Worm (Caenorhabditis elegans): ENCODE results near the gene syd-1.

The syd-1 gene

DNA sequence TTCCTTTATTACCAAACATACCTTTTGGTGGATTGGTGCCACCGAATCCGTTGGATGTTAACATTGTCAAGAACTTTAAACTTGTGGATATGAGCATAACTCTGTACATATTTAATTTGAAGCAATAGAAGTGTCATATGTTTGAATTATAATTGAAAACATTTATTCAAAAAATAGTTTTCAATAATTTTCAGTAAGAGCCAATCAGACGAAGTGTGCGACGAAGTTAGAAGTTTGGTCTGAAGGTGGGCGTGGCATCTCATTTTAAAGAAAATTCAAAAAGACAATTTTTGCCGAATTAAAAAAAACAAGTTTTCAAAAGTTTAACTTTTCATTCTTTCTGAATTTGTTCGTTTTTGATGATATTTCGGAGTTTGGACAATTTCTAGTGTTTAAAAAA lies at the start of gene syd-1:
TSS of gene syd-1 (minus strand) at position 101 of the 400 bp plus-strand sequence.
- TF ChIP-seq klf-2 (GFP tag; conservative IDR thresholded peaks at IDR 0.05) (no peak), tab-1 (GFP tag; IDR thresholded peaks at IDR 0.05) (no peak), T22C8.4 (GFP tag; IDR thresholded peaks at IDR 0.05) (no peak), med-1 (GFP tag; optimal IDR thresholded peaks at IDR 0.05; ENCODE audit: insufficient read depth) (no peak), ref-1 (GFP tag; conservative IDR thresholded peaks at IDR 0.05) (no peak), flt-1 (GFP tag; IDR thresholded peaks at IDR 0.05) (no peak), ztf-29 (GFP tag; IDR thresholded peaks at IDR 0.05) (no peak), cog-1 (tag; optimal IDR thresholded peaks at IDR 0.05) (no peak), ztf-23 (GFP tag; IDR thresholded peaks at IDR 0.05) (no peak)

DNA sequence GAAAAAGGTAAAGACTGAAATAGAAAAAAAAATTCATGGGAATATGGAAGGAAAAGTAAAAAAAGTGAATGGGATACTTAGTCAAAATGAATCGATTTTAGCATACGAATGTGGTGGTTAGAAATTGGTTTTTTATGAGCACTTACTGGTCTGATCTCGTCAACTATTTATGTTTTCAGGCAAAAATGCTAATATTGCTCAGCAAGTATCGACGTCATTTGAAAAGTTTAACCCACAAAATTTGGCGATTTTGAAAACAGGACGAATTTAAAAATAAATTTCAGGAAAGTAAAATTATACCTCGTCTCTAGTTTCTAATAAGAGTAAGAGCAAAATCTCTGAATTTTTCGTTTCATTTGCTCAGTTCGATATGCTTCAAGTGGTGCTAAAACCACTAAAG lies 48.5 kb upstream of the syd-1 start:
- TF ChIP-seq ref-1 (GFP tag; conservative IDR thresholded peaks at IDR 0.05) (no peak), T22C8.4 (GFP tag; IDR thresholded peaks at IDR 0.05) (no peak), klf-2 (GFP tag; conservative IDR thresholded peaks at IDR 0.05) (no peak), ztf-23 (GFP tag; IDR thresholded peaks at IDR 0.05) (no peak), med-1 (GFP tag; optimal IDR thresholded peaks at IDR 0.05; ENCODE audit: insufficient read depth) (no peak), cog-1 (tag; optimal IDR thresholded peaks at IDR 0.05) (no peak), tab-1 (GFP tag; IDR thresholded peaks at IDR 0.05) (no peak), flt-1 (GFP tag; IDR thresholded peaks at IDR 0.05) (no peak), ztf-29 (GFP tag; IDR thresholded peaks at IDR 0.05) (no peak)

DNA sequence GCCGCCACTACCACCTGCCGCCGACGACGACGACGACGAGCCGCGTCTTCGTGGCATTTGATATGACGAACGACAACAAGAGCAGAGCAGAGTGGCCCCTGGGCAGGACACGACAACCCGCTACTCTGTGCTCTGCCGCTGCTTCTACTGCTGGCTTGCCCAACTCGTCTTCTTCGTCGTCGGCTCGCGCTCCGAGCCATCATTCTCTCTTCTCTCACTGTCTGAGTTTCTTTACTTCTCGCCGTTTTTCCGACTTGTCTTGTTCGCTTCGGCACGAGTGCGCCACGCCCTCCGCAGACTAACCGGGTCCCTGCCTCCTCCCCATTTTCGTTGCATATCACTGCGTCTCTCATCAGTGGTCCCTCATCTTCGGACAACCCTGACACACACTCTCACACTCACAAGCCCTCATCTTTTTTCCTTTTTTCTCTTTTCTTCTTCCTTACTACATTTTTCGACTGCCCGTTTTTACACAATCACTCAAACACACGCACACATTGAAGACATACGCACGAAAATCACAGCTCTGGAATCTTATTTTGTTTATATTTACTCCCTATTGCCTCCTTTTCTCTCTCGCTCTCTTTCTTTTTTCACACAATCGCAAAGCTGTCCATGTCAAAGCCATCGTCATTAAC lies 47.4 kb upstream of the syd-1 start:
- TF ChIP-seq flt-1 (GFP tag; IDR thresholded peaks at IDR 0.05) (peak; percentile 58), cog-1 (tag; optimal IDR thresholded peaks at IDR 0.05) (peak; percentile 17), klf-2 (GFP tag; conservative IDR thresholded peaks at IDR 0.05) (no peak), ztf-23 (GFP tag; IDR thresholded peaks at IDR 0.05) (no peak)

DNA sequence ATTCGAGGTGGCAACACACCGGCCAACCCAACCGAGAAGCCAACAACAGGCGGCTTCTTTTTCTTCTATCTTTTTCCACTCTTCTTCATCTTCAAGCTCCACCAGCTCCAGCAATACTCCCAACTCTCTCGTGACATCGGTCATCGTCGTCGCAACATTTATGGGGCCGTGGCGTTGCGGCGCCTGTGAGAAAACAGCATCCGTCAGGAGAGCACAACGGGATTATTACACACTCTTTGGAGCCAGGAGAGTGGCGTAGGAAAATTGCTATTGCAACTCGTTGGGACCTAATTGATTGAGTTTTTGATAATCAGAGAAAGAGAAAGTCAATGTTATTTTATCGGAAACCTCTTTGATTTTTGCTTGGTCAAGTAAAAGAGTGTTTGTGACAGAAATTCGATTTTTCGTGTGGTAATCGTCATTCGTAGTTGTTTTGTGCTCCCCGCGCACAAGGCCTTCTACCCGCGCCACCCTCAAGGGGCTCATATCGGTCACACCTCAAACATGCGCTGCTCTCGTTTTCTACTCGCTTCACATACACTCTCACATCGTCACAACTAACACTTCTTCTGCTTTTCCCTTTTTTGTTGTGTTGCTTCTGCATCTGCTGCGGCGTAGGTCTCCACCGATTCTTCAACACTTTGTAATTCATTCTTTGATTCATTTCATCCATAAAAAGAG lies 45.6 kb upstream of the syd-1 start:
- TF ChIP-seq T22C8.4 (GFP tag; IDR thresholded peaks at IDR 0.05), result no peak
- no peak for TF ChIP-seq klf-2 (GFP tag; conservative IDR thresholded peaks at IDR 0.05)
- no peak for TF ChIP-seq ref-1 (GFP tag; conservative IDR thresholded peaks at IDR 0.05)
- no peak for TF ChIP-seq ztf-23 (GFP tag; IDR thresholded peaks at IDR 0.05)
- TF ChIP-seq ztf-29 (GFP tag; IDR thresholded peaks at IDR 0.05), result no peak
- no peak for TF ChIP-seq cog-1 (tag; optimal IDR thresholded peaks at IDR 0.05)
- no peak for TF ChIP-seq med-1 (GFP tag; optimal IDR thresholded peaks at IDR 0.05; ENCODE audit: insufficient read depth)
- TF ChIP-seq tab-1 (GFP tag; IDR thresholded peaks at IDR 0.05), result no peak
- no peak for TF ChIP-seq flt-1 (GFP tag; IDR thresholded peaks at IDR 0.05)

DNA sequence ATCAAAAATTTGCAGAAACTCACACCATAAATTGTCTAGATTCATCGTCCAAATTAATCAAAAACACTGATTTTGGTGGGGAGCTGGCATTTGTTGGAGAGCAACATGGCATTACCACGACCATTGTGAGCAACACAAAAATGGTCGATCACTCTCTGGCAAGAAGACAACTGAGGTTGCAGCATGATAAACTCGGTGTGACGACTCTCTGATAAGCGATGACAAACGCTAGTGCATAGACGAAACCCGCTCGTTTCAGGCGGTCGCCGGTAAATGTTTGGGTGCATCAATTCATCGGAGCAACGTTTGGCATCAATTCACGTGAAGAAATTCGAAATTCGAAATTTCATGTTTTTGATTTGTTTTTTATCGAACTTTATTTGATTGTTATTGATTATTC lies 44.3 kb upstream of the syd-1 start:
- no peak for TF ChIP-seq T22C8.4 (GFP tag; IDR thresholded peaks at IDR 0.05)
- TF ChIP-seq tab-1 (GFP tag; IDR thresholded peaks at IDR 0.05), result no peak
- no peak for TF ChIP-seq flt-1 (GFP tag; IDR thresholded peaks at IDR 0.05)
- no peak for TF ChIP-seq klf-2 (GFP tag; conservative IDR thresholded peaks at IDR 0.05)
- TF ChIP-seq ztf-29 (GFP tag; IDR thresholded peaks at IDR 0.05), result no peak

DNA sequence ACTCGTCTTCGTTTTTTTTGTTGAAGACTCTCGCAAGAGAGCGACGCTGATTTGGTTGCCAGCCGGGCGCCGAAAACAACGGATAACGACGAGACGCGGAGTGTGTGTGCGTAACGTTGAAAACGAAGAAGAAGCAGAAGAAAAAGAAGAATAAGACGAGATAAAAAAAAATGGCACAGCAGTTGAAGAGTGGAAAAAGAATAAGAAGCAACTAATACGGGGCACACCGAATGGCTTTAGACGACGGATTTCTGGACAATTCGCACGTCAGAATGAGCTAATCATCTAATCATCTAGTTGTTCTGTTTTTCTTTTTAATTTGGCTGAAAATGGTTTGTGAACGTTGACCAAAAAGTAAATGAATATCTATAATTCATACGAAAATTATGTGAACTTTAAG lies 42.2 kb upstream of the syd-1 start:
- no peak for TF ChIP-seq tab-1 (GFP tag; IDR thresholded peaks at IDR 0.05)
- TF ChIP-seq flt-1 (GFP tag; IDR thresholded peaks at IDR 0.05), result no peak
- no peak for TF ChIP-seq klf-2 (GFP tag; conservative IDR thresholded peaks at IDR 0.05)

DNA sequence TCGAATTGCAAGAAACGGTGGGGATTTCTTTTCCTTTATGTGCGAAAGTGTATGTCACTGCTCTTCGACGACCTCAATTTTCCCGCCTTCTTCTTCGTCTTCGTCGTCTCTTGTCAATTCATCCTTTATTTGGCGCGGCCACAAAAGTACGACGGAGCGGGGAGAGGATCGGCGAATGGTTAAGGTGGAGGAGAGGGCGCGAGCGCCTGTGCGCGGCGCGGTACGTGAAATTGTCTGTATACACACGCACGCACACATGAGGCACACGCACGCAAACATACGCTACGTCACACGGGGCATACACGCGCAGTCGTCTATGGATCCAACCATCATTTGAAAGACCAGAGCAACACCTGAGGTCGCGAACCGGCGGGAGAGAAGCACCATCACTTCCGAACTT lies 40.6 kb upstream of the syd-1 start:
- TF ChIP-seq flt-1 (GFP tag; IDR thresholded peaks at IDR 0.05), result no peak
- TF ChIP-seq T22C8.4 (GFP tag; IDR thresholded peaks at IDR 0.05), result no peak
- no peak for TF ChIP-seq cog-1 (tag; optimal IDR thresholded peaks at IDR 0.05)
- TF ChIP-seq tab-1 (GFP tag; IDR thresholded peaks at IDR 0.05), result no peak
- TF ChIP-seq ztf-23 (GFP tag; IDR thresholded peaks at IDR 0.05), result no peak
- no peak for TF ChIP-seq ztf-29 (GFP tag; IDR thresholded peaks at IDR 0.05)
- TF ChIP-seq klf-2 (GFP tag; conservative IDR thresholded peaks at IDR 0.05), result no peak
- no peak for TF ChIP-seq med-1 (GFP tag; optimal IDR thresholded peaks at IDR 0.05; ENCODE audit: insufficient read depth)
- TF ChIP-seq ref-1 (GFP tag; conservative IDR thresholded peaks at IDR 0.05), result no peak

DNA sequence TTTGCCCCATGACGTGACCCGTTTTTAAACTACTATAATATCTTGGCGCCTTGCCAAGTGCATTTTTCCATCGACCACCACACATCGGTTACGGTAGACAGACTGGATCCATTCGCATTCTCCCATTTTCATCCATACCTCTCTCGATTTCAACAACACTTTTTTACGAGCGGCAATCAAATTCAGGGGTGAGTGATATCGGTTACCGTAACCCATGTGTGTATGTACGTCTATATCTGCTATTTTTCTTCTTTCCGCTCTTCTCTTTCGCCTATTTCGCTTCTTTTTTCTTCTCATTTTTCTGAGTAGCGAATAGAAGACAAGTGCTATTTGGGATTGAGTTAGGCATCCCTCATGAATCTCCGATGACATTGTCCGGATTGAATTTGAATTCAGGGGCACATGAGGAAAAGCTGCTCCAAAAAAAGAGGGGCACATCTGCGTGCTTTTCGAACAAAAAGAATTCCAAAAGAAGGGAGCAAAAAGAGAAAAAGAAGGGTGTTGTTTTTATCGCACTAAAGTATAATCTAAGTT lies 37.0 kb upstream of the syd-1 start:
- TF ChIP-seq klf-2 (GFP tag; conservative IDR thresholded peaks at IDR 0.05) (no peak), ref-1 (GFP tag; conservative IDR thresholded peaks at IDR 0.05) (no peak), T22C8.4 (GFP tag; IDR thresholded peaks at IDR 0.05) (no peak), ztf-23 (GFP tag; IDR thresholded peaks at IDR 0.05) (no peak), tab-1 (GFP tag; IDR thresholded peaks at IDR 0.05) (no peak)

DNA sequence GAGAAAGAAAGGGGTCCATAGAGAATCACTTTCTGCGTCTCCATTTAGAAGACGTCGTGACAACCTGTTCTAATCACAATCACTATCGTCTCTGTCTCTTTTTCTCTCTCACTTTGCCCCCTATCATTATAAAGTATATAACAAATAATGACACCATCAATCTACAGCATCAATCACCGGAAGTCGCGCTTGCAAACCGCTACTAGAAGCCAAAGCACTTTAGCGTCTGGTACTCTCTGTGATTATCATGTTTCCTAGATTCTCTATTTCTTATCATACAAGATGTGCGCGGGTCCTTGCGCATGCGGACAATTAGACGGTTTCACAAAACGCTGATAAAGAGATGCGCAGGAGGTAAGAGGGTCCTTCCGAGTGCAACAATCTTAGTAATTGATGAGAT lies 36.5 kb upstream of the syd-1 start:
- no peak for TF ChIP-seq ref-1 (GFP tag; conservative IDR thresholded peaks at IDR 0.05)
- no peak for TF ChIP-seq ztf-23 (GFP tag; IDR thresholded peaks at IDR 0.05)
- TF ChIP-seq tab-1 (GFP tag; IDR thresholded peaks at IDR 0.05), result no peak
- peak; percentile 58; the same call in 1 of the 2 replicates for TF ChIP-seq ztf-29 (GFP tag; IDR thresholded peaks at IDR 0.05)
- TF ChIP-seq flt-1 (GFP tag; IDR thresholded peaks at IDR 0.05), result no peak
- TF ChIP-seq T22C8.4 (GFP tag; IDR thresholded peaks at IDR 0.05), result no peak
- peak; percentile 39 for TF ChIP-seq cog-1 (tag; optimal IDR thresholded peaks at IDR 0.05)
- TF ChIP-seq med-1 (GFP tag; optimal IDR thresholded peaks at IDR 0.05; ENCODE audit: insufficient read depth), result no peak
- TF ChIP-seq klf-2 (GFP tag; conservative IDR thresholded peaks at IDR 0.05), result no peak

DNA sequence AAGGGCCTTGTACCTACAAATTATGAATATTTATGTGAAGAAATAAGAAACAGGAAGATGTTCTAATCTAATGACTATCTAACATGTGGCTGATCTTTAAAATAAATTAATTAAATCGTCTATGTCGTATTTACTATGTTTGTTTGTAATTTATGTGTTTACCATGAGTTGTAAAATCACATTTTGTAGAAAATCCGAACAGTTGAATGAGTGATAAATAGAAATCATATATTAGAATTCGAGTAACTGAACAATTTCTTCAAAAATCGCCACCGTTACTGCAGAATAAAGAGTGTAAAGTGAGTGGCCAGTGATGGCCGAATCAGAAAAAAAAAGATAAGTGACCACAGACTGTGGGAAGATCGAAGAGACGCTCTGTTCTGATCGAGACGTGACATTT lies 35.3 kb upstream of the syd-1 start:
- no peak for TF ChIP-seq med-1 (GFP tag; optimal IDR thresholded peaks at IDR 0.05; ENCODE audit: insufficient read depth)
- TF ChIP-seq cog-1 (tag; optimal IDR thresholded peaks at IDR 0.05), result no peak
- no peak for TF ChIP-seq ztf-29 (GFP tag; IDR thresholded peaks at IDR 0.05)
